Worm (Caenorhabditis elegans): ENCODE measurements around the gene magu-4.

Gene magu-4

DNA sequence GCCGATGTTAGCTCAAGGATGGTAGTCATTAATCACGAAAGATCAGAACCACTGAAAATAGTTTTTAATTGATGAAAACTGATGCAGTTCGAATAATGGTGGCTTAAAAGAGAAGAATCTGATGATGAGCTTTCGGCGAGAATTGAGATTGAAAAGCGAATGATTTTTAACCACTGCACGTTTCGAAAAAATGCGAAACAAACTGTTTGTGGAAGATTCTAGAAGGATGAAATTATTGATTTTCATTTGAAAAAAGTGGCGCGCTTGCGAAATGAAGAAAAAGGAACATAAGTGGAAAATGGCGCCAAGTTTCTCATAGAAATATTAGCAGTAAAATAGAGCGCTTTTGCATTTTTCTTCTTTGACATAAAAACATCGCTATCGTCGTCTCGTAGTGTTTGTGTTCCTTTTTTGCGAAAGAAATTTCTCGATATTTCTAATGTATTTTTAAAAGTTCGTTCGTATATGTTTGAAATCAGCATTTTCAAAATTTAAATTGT, 14.6 kb upstream of the magu-4 start, which contains the start of gene uba-1 (continued):
- no peak for TF ChIP-seq nhr-10 (tag; optimal IDR thresholded peaks at IDR 0.05)
- no peak for TF ChIP-seq fkh-10 (GFP tag; optimal IDR thresholded peaks at IDR 0.05)
- 0 out of 2 replicates have a peak, but pooled peaks have one; percentile 24 for TF ChIP-seq ceh-20 (GFP tag; IDR thresholded peaks at IDR 0.05)
- no peak for TF ChIP-seq F10B5.3 (tag; optimal IDR thresholded peaks at IDR 0.05)
- TF ChIP-seq nhr-11 (tag; optimal IDR thresholded peaks at IDR 0.05), result no peak
- TF ChIP-seq pha-4 (GFP tag; IDR thresholded peaks at IDR 0.05), result 0 out of 2 replicates have a peak, but pooled peaks have one; percentile 51
- peak; percentile 15 for TF ChIP-seq pha-4 (tag; optimal IDR thresholded peaks at IDR 0.05)
- no peak for TF ChIP-seq F44E2.7 (GFP tag; IDR thresholded peaks at IDR 0.05)
- TF ChIP-seq dmd-8 (GFP tag; IDR thresholded peaks at IDR 0.05), result no peak
- TF ChIP-seq lir-3 (tag; optimal IDR thresholded peaks at IDR 0.05), result no peak

DNA sequence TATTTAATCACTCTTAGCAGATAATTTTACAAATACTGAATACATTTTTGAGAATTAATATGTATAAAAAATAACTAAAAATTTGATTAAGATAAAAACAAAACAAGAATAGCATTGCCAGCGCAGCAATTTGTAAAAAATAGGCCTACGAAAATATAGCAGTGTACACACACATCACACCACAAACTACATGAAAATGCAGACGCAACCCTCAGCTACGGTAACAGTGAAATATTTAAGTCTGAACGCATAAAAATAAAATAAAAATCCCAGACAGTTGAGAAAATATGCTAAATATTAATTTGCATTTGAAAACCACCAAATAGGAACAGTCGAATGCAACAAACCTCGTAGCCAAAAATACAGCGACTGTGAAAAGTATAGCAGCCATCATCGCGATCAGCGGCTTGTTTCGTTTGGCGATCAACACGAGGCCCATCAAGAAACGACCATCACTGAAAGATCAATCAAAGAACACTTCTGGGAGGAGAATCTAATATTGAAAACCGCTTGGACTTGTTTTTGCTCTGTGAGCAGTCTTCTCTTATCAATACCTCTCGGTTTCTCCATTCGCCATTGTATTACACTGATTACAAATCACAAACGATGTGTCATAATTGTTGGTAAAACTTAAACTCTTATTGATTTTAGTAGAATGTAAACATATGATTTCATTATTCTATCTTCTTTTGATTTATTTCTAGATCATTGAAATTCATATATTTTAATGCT, 10.9 kb upstream of the magu-4 start, which contains the start of gene pyp-1:
Gene pyp-1 (minus strand): TSS at position 439 of the 732 bp plus-strand sequence.
- TF ChIP-seq lin-13 (GFP tag; optimal IDR thresholded peaks at IDR 0.05) (no peak), Y48G9A.11 (GFP tag; IDR thresholded peaks at IDR 0.05) (0 out of 2 replicates have a peak, but pooled peaks have one; percentile 20), dpl-1 (GFP tag; optimal IDR thresholded peaks at IDR 0.05) (peak; percentile 5), nhr-28 (tag; optimal IDR thresholded peaks at IDR 0.05) (peak; percentile 67), mdt-29 (GFP tag; IDR thresholded peaks at IDR 0.05) (0 out of 2 replicates have a peak, but pooled peaks have one; percentile 12), daf-16 (GFP tag; optimal IDR thresholded peaks at IDR 0.05) (peak in 1 of 2 experiments; percentile 68), daf-16 (tag; optimal IDR thresholded peaks at IDR 0.05) (peak; percentile 92), hif-1 (tag; optimal IDR thresholded peaks at IDR 0.05) (peak in 1 of 2 experiments; percentile 13), mep-1 (tag; optimal IDR thresholded peaks at IDR 0.05) (peak; percentile 9), mxl-2 (GFP tag; conservative IDR thresholded peaks at IDR 0.05) (no peak), snpc-1.2 (GFP tag; IDR thresholded peaks at IDR 0.05) (0 out of 2 replicates have a peak, but pooled peaks have one; percentile 37), ztf-11 (tag; optimal IDR thresholded peaks at IDR 0.05) (no peak), daf-19 (GFP tag; conservative IDR thresholded peaks at IDR 0.05) (no peak), pha-4 (GFP tag; IDR thresholded peaks at IDR 0.05) (no peak), pha-4 (tag; optimal IDR thresholded peaks at IDR 0.05) (peak; percentile 48), ceh-20 (GFP tag; IDR thresholded peaks at IDR 0.05) (no peak), hlh-30 (tag; optimal IDR thresholded peaks at IDR 0.05; ENCODE audit: insufficient read depth) (peak; percentile 30), unc-130 (GFP tag; optimal IDR thresholded peaks at IDR 0.05) (peak; percentile 9), dve-1 (tag; optimal IDR thresholded peaks at IDR 0.05; ENCODE audit: insufficient read depth) (peak; percentile 74), arid-1 (GFP tag; conservative IDR thresholded peaks at IDR 0.05) (0 out of 2 replicates have a peak, but pooled peaks have one; percentile 4), mes-2 (tag; optimal IDR thresholded peaks at IDR 0.05; ENCODE audit: poor library complexity, severe bottlenecking) (peak; percentile 40), mdl-1 (tag; optimal IDR thresholded peaks at IDR 0.05) (peak in 1 of 2 experiments; percentile 32), lin-38 (GFP tag; IDR thresholded peaks at IDR 0.05) (peak; percentile 42), nhr-11 (tag; optimal IDR thresholded peaks at IDR 0.05) (peak; percentile 30), lsy-2 (tag; optimal IDR thresholded peaks at IDR 0.05) (peak in 1 of 2 experiments; percentile 57), hlh-11 (tag; optimal IDR thresholded peaks at IDR 0.05) (peak; percentile 67), pqm-1 (tag; optimal IDR thresholded peaks at IDR 0.05) (peak; percentile 6)

DNA sequence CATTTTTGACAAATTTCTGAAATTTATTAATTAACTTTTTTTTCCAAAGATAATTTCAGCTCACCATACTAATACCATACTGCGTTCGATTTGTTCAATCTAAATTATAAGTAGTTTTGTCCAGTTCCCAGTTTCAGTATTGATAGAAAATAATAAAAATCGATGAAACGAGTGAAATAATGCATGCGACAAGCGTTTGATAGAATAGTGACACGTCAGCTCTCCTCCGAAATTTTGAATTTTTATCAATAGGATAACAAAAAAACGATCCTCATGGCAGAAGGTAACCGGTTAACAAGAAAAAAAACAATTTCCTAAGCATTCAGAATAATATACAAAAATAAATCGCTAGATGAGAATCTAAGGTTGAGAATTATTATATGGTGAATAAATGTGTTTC, 7.8 kb upstream of the magu-4 start, which contains the start of gene C47E12.3:
Gene C47E12.3 (minus strand): TSS at position 101 of the 400 bp plus-strand sequence.
- TF ChIP-seq aly-2 (tag; optimal IDR thresholded peaks at IDR 0.05), result no peak
- TF ChIP-seq ztf-11 (tag; optimal IDR thresholded peaks at IDR 0.05), result no peak
